Worm (Caenorhabditis elegans) whole organism, L4/young adult: ENCODE results near the gene F54D5.7.
"Not testable (repeated sequence)": the region's sequence is repeated elsewhere in the genome, so short reads cannot be mapped to it uniquely, and the experiment has no call there.

ENCODE experiments used
- W03F9.2 ChIP-seq: fragments of 150-350 bp; optimal IDR thresholded peaks from 2 replicates; lab custom pipeline; 2014; ENCODE audit warnings: missing biosample characterization, missing genetic modification characterization
- dao-5 ChIP-seq: sonication (generic microtip); optimal IDR thresholded peaks from 2 replicates; lab custom pipeline; 2016; ENCODE audit warnings: missing genotype, missing genetic modification characterization, moderate library complexity, missing compliant biosample characterization
- him-1 ChIP-seq: sonication (generic microtip); optimal IDR thresholded peaks from 2 replicates; lab custom pipeline; 2016; ENCODE audit warnings: missing genotype, missing genetic modification reagents, missing genetic modification characterization, missing compliant biosample characterization

- not testable (repeated sequence) for TF ChIP-seq W03F9.2; dao-5 (tag; lab: Kevin White, UChicago); him-1 (tag; lab: Kevin White, UChicago)
Measured at ce11 chrII:11551981-11552380, 4.7 kb downstream of the F54D5.7 start, which contains the start of gene dhgd-1.
